Fruit fly (Drosophila melanogaster) whole organism, wandering third instar larva: ENCODE data around the gene LManII.

Source experiments
- Abd-B ChIP-seq: fragments of >200 bp; optimal IDR thresholded peaks from 2 replicates; lab custom pipeline; 2017; ENCODE audit warnings: missing biosample characterization, missing genetic modification characterization
- CG32264 ChIP-seq: fragments of 200-800 bp; sonication (Bioruptor generic); optimal IDR thresholded peaks from 2 replicates; lab custom pipeline; 2016; ENCODE audit warnings: missing biosample characterization, missing genetic modification characterization
- CrebA ChIP-seq: fragments of 200-800 bp; sonication (Bioruptor generic); optimal IDR thresholded peaks from 2 replicates; lab custom pipeline; 2016; ENCODE audit warnings: missing biosample characterization, mild to moderate bottlenecking, missing genetic modification characterization, borderline replicate concordance
- Dfd ChIP-seq: fragments of >200 bp; optimal IDR thresholded peaks from 2 replicates; lab custom pipeline; 2017; ENCODE audit warnings: missing biosample characterization, missing genetic modification characterization
- Jra ChIP-seq: sonication (Bioruptor generic); optimal IDR thresholded peaks from 2 replicates; lab custom pipeline; 2016; ENCODE audit warnings: missing biosample characterization, missing genetic modification characterization
- Vsx2 ChIP-seq: fragments of 200-300, 225-300 bp; sonication (Bioruptor generic); optimal IDR thresholded peaks from 2 replicates; lab custom pipeline; 2018; ENCODE audit warnings: missing biosample characterization, missing genetic modification characterization; ENCODE audit not compliant: partially characterized antibody
- dsf ChIP-seq: sonication (Bioruptor generic); optimal IDR thresholded peaks from 2 replicates; lab custom pipeline; 2016; ENCODE audit warnings: missing biosample characterization, missing genetic modification characterization, borderline replicate concordance
- foxo ChIP-seq, 2 experiments: fragments of 200-800 bp; sonication (Bioruptor generic); optimal IDR thresholded peaks; 2 replicates in 1 of 2; 3 replicates in 1 of 2; lab custom pipeline; 2016 to 2017; ENCODE audit warnings: missing biosample characterization in 2 of 2, missing genetic modification characterization in 2 of 2
- h ChIP-seq: fragments of 200-800 bp; sonication (Bioruptor generic); optimal IDR thresholded peaks from 3 replicates; lab custom pipeline; 2016; ENCODE audit warnings: missing biosample characterization, mild to moderate bottlenecking, missing genetic modification characterization
- lola ChIP-seq: fragments of >200 bp; optimal IDR thresholded peaks from 2 replicates; lab custom pipeline; 2017; ENCODE audit warnings: missing biosample characterization, missing genetic modification characterization
- rgr ChIP-seq: fragments of 200-800 bp; sonication (Bioruptor generic); optimal IDR thresholded peaks from 3 replicates; lab custom pipeline; 2016; ENCODE audit warnings: missing biosample characterization, mild to moderate bottlenecking, missing genetic modification characterization
- sv ChIP-seq: fragments of 200-800 bp; sonication (Bioruptor generic); optimal IDR thresholded peaks from 3 replicates; lab custom pipeline; 2016; ENCODE audit warnings: missing biosample characterization, missing genetic modification characterization

- TF ChIP-seq dsf (GFP tag; lab: Kevin White, UChicago) (no peak), foxo (GFP tag; optimal IDR thresholded peaks at IDR 0.05; lab: Kevin White, UChicago) (no peak), lola (GFP tag; lab: Kevin White, UChicago) (no peak), CG32264 (no peak), h (GFP tag; lab: Kevin White, UChicago) (no peak), Dfd (no peak), CrebA (GFP tag; lab: Kevin White, UChicago) (no peak), Abd-B (GFP tag; lab: Kevin White, UChicago) (no peak), Vsx2 (GFP tag; lab: Kevin White, UChicago) (no peak), rgr (no peak), Jra (no peak), sv (GFP tag; lab: Kevin White, UChicago) (no peak)
These were observed 52.6 kb downstream of the LManII start, which contains the start of gene CG7384 for dm6 chr2L:10510088-10510487.
